Worm (Caenorhabditis elegans): ENCODE measurements around the gene ints-7.

DNA sequence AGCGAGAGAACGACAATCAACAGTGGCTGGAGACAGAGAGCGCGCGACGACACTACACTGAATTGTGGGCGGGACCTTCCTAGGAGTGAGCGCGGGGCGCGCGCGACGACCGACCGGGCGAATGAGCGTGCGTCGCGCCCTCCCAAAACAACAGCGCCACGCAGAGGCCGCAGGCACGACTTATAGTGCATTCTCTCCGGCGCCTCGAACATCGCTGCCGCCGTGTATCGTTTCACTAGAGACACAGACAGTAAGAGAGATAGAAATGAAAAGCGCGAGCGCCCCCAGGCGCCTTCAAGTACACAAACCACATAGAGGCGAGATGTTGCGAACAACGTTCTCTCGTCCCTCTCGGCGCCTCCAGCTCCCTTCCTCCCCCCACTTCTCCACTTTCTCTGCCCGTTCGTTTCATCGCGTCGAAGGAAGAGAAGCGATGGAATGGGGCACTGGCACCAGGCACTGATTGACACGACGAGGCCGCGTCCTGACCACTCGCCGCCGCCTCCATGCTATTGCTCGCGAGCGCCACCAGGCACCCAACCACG, 37.3 kb downstream of the ints-7 start:
- TF ChIP-seq him-1 (tag; optimal IDR thresholded peaks at IDR 0.05) (peak; percentile 71), W03F9.2 (tag; optimal IDR thresholded peaks at IDR 0.05) (peak; percentile 42), dao-5 (tag; optimal IDR thresholded peaks at IDR 0.05) (peak; percentile 53)

All from whole organism, L4/young adult.